Worm (Caenorhabditis elegans) whole organism, L1 larva: ENCODE measurements around the gene F07C6.2.

Source experiments
- C04F5.9 ChIP-seq: sonication (generic microtip); optimal IDR thresholded peaks from 2 replicates; lab custom pipeline; 2016; ENCODE audit warnings: missing genetic modification characterization, missing compliant biosample characterization
- C16A3.4 ChIP-seq: fragments of 150-350 bp; optimal IDR thresholded peaks from 2 replicates; lab custom pipeline; 2014; ENCODE audit warnings: missing biosample characterization, missing genetic modification characterization
- Y116A8C.19 ChIP-seq: sonication (generic microtip); optimal IDR thresholded peaks from 2 replicates; lab custom pipeline; 2016; ENCODE audit warnings: missing compliant biosample characterization, missing genetic modification characterization, borderline replicate concordance
- aha-1 ChIP-seq: fragments of 150-350 bp; optimal IDR thresholded peaks from 2 replicates; lab custom pipeline; 2014; ENCODE audit warnings: missing biosample characterization, missing genetic modification characterization
- ama-1 ChIP-seq: fragments of 150-350 bp; optimal IDR thresholded peaks from 2 replicates; lab custom pipeline; 2014
- ces-1 ChIP-seq: fragments of 150-350 bp; optimal IDR thresholded peaks from 2 replicates; lab custom pipeline; 2014; ENCODE audit warnings: missing biosample characterization, missing genetic modification reagents, missing genetic modification characterization
- efl-1 ChIP-seq, 4 experiments: fragments of 150-350 bp; optimal IDR thresholded peaks in 3 of 4; peaks in 1 of 4; 1 replicate in 1 of 4; 2 replicates in 3 of 4; lab custom pipeline; 2014; ENCODE audit warnings: missing biosample characterization in 2 of 4, missing genetic modification characterization in 2 of 4, missing genetic modification reagents in 2 of 4
- efl-3 ChIP-seq: fragments of 200-800 bp; sonication (Bioruptor generic); optimal IDR thresholded peaks from 2 replicates; lab custom pipeline; 2018; ENCODE audit warnings: mild to moderate bottlenecking, missing genetic modification characterization, missing compliant biosample characterization
- egl-27 ChIP-seq, 2 experiments: fragments of 150-350 bp in 1 of 2; sonication (generic microtip); optimal IDR thresholded peaks; 3 replicates each; lab custom pipeline; 2017 to 2018; ENCODE audit warnings: missing biosample characterization in 2 of 2, missing genetic modification characterization in 2 of 2, missing genetic modification reagents in 2 of 2
- elt-2 ChIP-seq: sonication (generic microtip); optimal IDR thresholded peaks from 2 replicates; lab custom pipeline; 2016; ENCODE audit warnings: missing genetic modification characterization, mild to moderate bottlenecking, inconsistent platforms, missing compliant biosample characterization, missing genetic modification reagents
- fkh-10 ChIP-seq: sonication (generic microtip); optimal IDR thresholded peaks from 2 replicates; lab custom pipeline; 2017; ENCODE audit warnings: missing biosample characterization, missing genetic modification reagents, missing genetic modification characterization
- irx-1 ChIP-seq: sonication (generic microtip); optimal IDR thresholded peaks from 2 replicates; lab custom pipeline; 2016; ENCODE audit warnings: missing genetic modification characterization, missing compliant biosample characterization
- isw-1 ChIP-seq: fragments of 200-800 bp; sonication (Bioruptor generic); IDR thresholded peaks from 2 replicates; pipeline ENCODE4 v1.3.6; 2022; ENCODE audit warnings: missing genetic modification characterization, missing compliant biosample characterization
- lin-13 ChIP-seq: fragments of 150-350 bp; optimal IDR thresholded peaks from 2 replicates; lab custom pipeline; 2014; ENCODE audit warnings: missing biosample characterization, missing genetic modification reagents, missing genetic modification characterization
- lin-14 ChIP-seq: fragments of 200-800 bp; sonication (Bioruptor generic); optimal IDR thresholded peaks from 2 replicates; lab custom pipeline; 2018; ENCODE audit warnings: mild to moderate bottlenecking, missing genetic modification characterization, moderate library complexity, missing compliant biosample characterization
- lin-35 ChIP-seq, 2 experiments: fragments of 150-350 bp; optimal IDR thresholded peaks; 2 replicates each; lab custom pipeline; 2014; ENCODE audit warnings: missing biosample characterization in 2 of 2, missing genetic modification characterization in 2 of 2, missing genetic modification reagents in 2 of 2
- lir-3 ChIP-seq: sonication (generic microtip); optimal IDR thresholded peaks from 2 replicates; lab custom pipeline; 2016; ENCODE audit warnings: mild to moderate bottlenecking, missing genetic modification characterization, moderate library complexity, missing compliant biosample characterization; ENCODE audit not compliant: poor library complexity
- mdl-1 ChIP-seq, 2 experiments: fragments of 150-350 bp; optimal IDR thresholded peaks; 2 replicates each; lab custom pipeline; 2014 to 2017; ENCODE audit warnings: missing biosample characterization in 2 of 2, missing genetic modification characterization in 2 of 2, inconsistent platforms in 1 of 2
- mef-2 ChIP-seq: fragments of 150-350 bp; optimal IDR thresholded peaks from 2 replicates; lab custom pipeline; 2014; ENCODE audit warnings: missing biosample characterization, missing genetic modification characterization
- nhr-11 ChIP-seq: fragments of 150-350 bp; optimal IDR thresholded peaks from 2 replicates; lab custom pipeline; 2014; ENCODE audit warnings: missing biosample characterization, missing genetic modification characterization
- nhr-19 ChIP-seq: fragments of 200-800 bp; sonication (Bioruptor generic); conservative IDR thresholded peaks from 2 replicates; pipeline ENCODE4 v1.3.6; 2022; ENCODE audit warnings: missing genetic modification characterization, missing compliant biosample characterization
- nhr-47 ChIP-seq: sonication (generic microtip); optimal IDR thresholded peaks from 2 replicates; lab custom pipeline; 2016; ENCODE audit warnings: mild to moderate bottlenecking, missing genetic modification characterization, moderate library complexity, missing compliant biosample characterization
- nhr-71 ChIP-seq: sonication (generic microtip); optimal IDR thresholded peaks from 2 replicates; lab custom pipeline; 2016; ENCODE audit warnings: mild to moderate bottlenecking, missing genetic modification characterization, moderate library complexity, missing compliant biosample characterization
- nhr-77 ChIP-seq: fragments of 150-350 bp; optimal IDR thresholded peaks from 2 replicates; lab custom pipeline; 2014; ENCODE audit warnings: missing biosample characterization, missing genetic modification characterization
- nhr-84 ChIP-seq: sonication (generic microtip); optimal IDR thresholded peaks from 2 replicates; lab custom pipeline; 2017; ENCODE audit warnings: missing biosample characterization, missing genetic modification characterization
- nhr-85 ChIP-seq: sonication (generic microtip); peaks from one replicate; lab custom pipeline; 2016; ENCODE audit warnings: missing genetic modification characterization, inconsistent platforms, missing compliant biosample characterization
- nhr-90 ChIP-seq: sonication (generic microtip); optimal IDR thresholded peaks from 2 replicates; lab custom pipeline; 2016; ENCODE audit warnings: mild to moderate bottlenecking, missing genetic modification characterization, missing compliant biosample characterization; ENCODE audit not compliant: poor library complexity
- pax-3 ChIP-seq: fragments of 200-800 bp; sonication (Bioruptor generic); optimal IDR thresholded peaks from 2 replicates; lab custom pipeline; 2018; ENCODE audit warnings: mild to moderate bottlenecking, missing genetic modification characterization, moderate library complexity, missing compliant biosample characterization
- pqm-1 ChIP-seq: sonication (generic microtip); optimal IDR thresholded peaks from 3 replicates; lab custom pipeline; 2017; ENCODE audit warnings: missing biosample characterization, missing genetic modification characterization
- snpc-4 ChIP-seq: fragments of 150-350 bp; optimal IDR thresholded peaks from 2 replicates; lab custom pipeline; 2014; ENCODE audit warnings: missing biosample characterization, missing genetic modification characterization
- snu-23 ChIP-seq: sonication (generic microtip); optimal IDR thresholded peaks from 2 replicates; lab custom pipeline; 2016; ENCODE audit warnings: missing genetic modification characterization, missing compliant biosample characterization
- tbx-2 ChIP-seq: sonication (generic microtip); optimal IDR thresholded peaks from 2 replicates; lab custom pipeline; 2016; ENCODE audit warnings: missing genetic modification characterization, missing compliant biosample characterization
- unc-130 ChIP-seq: fragments of 150-350 bp; optimal IDR thresholded peaks from 2 replicates; lab custom pipeline; 2017; ENCODE audit warnings: missing biosample characterization, missing genetic modification characterization, inconsistent platforms
- zag-1 ChIP-seq: fragments of 150-350 bp; optimal IDR thresholded peaks from 2 replicates; lab custom pipeline; 2014; ENCODE audit warnings: missing biosample characterization, missing genetic modification characterization
- zip-4 ChIP-seq: fragments of 200-800 bp; sonication (Bioruptor generic); optimal IDR thresholded peaks from 2 replicates; lab custom pipeline; 2018; ENCODE audit warnings: mild to moderate bottlenecking, missing genetic modification characterization, moderate library complexity, missing compliant biosample characterization
- ztf-4 ChIP-seq: fragments of 150-350 bp; optimal IDR thresholded peaks from 2 replicates; lab custom pipeline; 2014; ENCODE audit warnings: missing biosample characterization, missing genetic modification characterization

F07C6.2 gene

DNA sequence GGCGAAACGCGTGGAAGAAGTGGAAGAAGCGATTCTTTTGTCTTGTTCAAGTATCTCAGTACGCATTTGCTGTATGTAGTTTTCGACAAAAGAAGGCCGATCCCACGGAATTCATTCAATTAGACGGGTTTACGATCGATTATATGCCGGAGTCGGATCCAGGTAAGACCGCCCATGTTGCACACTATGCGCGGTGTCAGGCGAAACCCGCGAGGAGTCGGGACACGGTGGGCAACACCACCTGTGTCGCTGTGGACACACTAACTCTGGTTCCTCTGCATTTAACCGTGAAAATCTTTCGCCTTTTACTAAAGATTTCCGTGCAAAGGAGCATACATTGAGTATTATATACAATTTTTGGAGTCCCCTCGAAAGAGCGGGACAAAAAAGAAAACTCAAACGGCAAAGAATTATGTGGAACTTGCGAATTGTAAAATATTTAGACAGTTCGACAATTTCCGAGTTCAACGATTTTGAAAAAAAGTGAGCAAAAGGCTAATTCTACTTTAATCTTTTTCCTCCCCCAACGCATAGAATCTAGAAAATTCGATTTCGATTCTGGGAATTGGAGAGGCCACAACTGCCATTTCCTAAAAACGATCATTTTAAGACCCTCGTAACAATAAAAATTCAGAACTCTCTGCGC is 9.0 kb upstream of the F07C6.2 start:
- TF ChIP-seq fkh-10 (GFP tag; lab: Kevin White, UChicago), result no peak
- TF ChIP-seq nhr-85 (tag; lab: Kevin White, UChicago), result no peak
- TF ChIP-seq isw-1, result no peak
- peak; percentile 51 for TF ChIP-seq snpc-4 (tag; lab: Kevin White, UChicago)
- no peak for TF ChIP-seq unc-130 (tag; lab: Kevin White, UChicago)
- no peak for TF ChIP-seq mef-2 (tag; lab: Kevin White, UChicago)
- TF ChIP-seq irx-1, result no peak

DNA sequence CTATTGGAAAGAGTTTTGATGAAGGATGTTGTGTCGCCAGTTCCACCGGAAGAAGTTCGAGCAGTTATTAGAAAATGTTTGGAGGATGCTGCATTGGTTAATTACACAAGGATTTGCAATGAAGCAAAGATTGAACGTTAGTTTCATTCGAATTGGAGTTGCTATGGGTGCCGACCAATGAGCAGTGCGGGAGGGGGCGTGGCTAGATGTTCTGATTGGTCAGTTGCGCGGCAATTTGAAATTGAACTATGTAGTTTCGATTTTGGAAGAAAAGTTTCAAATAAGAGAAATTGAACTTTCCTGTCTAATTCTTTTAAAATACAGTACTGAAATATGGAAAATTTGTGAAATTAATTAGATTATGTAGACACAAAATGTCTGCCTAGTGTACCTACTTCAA is 7.8 kb upstream of the F07C6.2 start:
- TF ChIP-seq nhr-47, result no peak
- no peak for TF ChIP-seq mdl-1 (tag; optimal IDR thresholded peaks at IDR 0.05; lab: Kevin White, UChicago)
- no peak for TF ChIP-seq Y116A8C.19 (tag; lab: Kevin White, UChicago)
- no peak for TF ChIP-seq C16A3.4 (tag; lab: Kevin White, UChicago)
- TF ChIP-seq C04F5.9 (tag; lab: Kevin White, UChicago), result no peak
- no peak for TF ChIP-seq nhr-11 (tag; lab: Kevin White, UChicago)
- TF ChIP-seq nhr-90 (tag; lab: Kevin White, UChicago), result no peak
- no peak for TF ChIP-seq pax-3
- no peak for TF ChIP-seq nhr-84 (tag; lab: Kevin White, UChicago)

DNA sequence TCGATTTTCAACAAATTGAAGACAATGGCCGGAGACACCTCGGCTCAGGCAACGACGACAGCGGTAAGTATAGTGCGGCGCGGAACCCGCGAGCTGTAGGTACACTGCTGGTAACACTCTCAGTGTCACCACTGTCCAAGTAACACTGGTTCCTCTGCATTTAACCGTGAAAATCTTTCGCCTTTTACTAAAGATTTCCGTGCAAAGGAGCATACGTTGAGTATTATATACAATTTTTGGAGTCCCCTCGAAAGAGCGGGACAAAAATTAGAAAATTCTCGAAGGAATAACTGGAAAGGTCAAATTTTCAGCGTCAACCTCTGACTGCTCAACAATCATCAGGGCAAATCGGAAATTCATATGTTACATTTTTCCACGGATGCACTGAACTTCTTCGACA is 5.0 kb upstream of the F07C6.2 start:
- TF ChIP-seq lir-3 (tag; lab: Kevin White, UChicago), result no peak
- peak; percentile 71 for TF ChIP-seq snpc-4 (tag; lab: Kevin White, UChicago)
- TF ChIP-seq, all 84 proteins: peak for 1

DNA sequence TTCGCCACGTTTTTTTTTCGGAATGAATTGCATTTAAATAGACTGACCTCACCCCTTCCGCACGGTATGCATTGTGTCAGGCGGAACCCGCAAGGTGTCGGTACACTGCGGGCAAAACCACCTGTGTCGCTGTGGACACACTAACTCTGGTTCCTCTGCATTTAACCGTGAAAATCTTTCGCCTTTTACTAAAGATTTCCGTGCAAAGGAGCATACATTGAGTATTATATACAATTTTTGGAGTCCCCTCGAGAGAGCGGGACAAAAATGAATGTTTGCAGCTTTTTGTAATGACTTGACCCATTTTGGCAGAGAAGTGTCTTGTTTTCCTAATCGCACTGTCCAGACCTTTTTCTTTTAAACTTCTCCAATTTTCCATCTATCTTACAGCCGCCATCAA is 4.0 kb upstream of the F07C6.2 start:
- TF ChIP-seq elt-2 (tag; lab: Kevin White, UChicago) (peak; percentile 10), nhr-90 (tag; lab: Kevin White, UChicago) (peak; percentile 45), nhr-19 (peak; percentile 29; the same call in 1 of the 2 replicates), efl-1 (optimal IDR thresholded peaks at IDR 0.05; lab: Kevin White, UChicago) (peak in 1 of 2 experiments; percentile 1), efl-1 (GFP tag; optimal IDR thresholded peaks at IDR 0.05 in 1 of 2; lab: Kevin White, UChicago) (peak in 1 of 2 experiments; percentile 32), nhr-47 (peak; percentile 33), snpc-4 (tag; lab: Kevin White, UChicago) (peak; percentile 77), nhr-71 (peak; percentile 21), snu-23 (peak; percentile 0), nhr-85 (tag; lab: Kevin White, UChicago) (peak; percentile 50)

DNA sequence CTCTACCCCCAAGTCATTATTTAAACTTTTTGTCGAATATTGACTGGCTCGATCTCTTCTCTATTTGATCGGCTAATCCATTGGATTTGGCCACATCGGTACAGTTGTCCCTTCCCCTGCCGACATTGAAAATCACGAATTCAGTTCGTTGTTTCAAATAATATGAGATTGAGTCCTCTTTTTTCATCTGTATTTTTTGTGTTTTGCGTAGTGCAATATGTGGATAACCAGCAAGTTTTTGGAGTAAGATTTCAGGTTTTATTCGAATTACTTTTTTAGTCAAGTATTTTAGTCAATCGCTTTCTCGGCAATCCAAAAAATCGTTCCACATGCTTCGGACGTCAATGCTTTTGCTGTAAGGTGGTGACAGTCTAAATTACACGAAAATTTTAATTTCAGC is 1.9 kb upstream of the F07C6.2 start, which contains the start of gene F07C6.3:
Gene F07C6.3, plus strand, starts transcription at position 148 of the 400 bp plus-strand sequence.
- TF ChIP-seq lin-14 (GFP tag; lab: Kevin White, UChicago), result no peak
- no peak for TF ChIP-seq efl-1 (optimal IDR thresholded peaks at IDR 0.05; lab: Kevin White, UChicago)
- peak in 1 of 2 experiments; percentile 18 for TF ChIP-seq efl-1 (GFP tag; optimal IDR thresholded peaks at IDR 0.05 in 1 of 2; lab: Kevin White, UChicago)
- no peak for TF ChIP-seq tbx-2 (tag; lab: Kevin White, UChicago)

DNA sequence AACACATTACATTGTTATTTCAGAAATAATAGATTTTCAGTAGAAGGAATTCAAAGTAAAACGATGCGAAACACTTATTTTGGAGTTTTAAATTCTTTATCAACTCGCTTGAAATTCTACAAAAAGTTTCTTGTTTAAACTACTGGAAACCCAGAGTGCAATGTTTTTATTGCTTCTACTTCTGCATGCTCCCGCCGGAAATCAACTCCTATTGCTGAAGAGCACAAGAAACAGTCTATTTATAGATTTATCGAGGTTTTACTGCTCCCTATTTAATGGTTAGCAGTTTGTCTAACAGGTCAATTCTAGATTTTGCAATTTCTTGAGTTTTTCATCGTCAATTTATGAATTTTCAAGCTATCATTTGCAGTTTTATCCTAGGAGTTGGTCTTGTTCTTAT is 1.5 kb downstream of the F07C6.2 start, which contains the start of gene F07C6.6:
Gene F07C6.6, plus strand, starts transcription at position 301 of the 400 bp plus-strand sequence.
- TF ChIP-seq irx-1 (no peak), ces-1 (GFP tag; lab: Kevin White, UChicago) (no peak), zag-1 (tag; lab: Kevin White, UChicago) (no peak), Y116A8C.19 (tag; lab: Kevin White, UChicago) (no peak), aha-1 (tag; lab: Kevin White, UChicago) (no peak), lin-35 (GFP tag; optimal IDR thresholded peaks at IDR 0.05; lab: Kevin White, UChicago) (no peak), ama-1 (lab: Kevin White, UChicago) (no peak), pqm-1 (no peak), egl-27 (tag; optimal IDR thresholded peaks at IDR 0.05; lab: Kevin White, UChicago) (no peak), ztf-4 (tag; lab: Kevin White, UChicago) (no peak), fkh-10 (GFP tag; lab: Kevin White, UChicago) (no peak), nhr-11 (tag; lab: Kevin White, UChicago) (no peak), zip-4 (no peak), nhr-77 (tag; lab: Kevin White, UChicago) (no peak), efl-1 (optimal IDR thresholded peaks at IDR 0.05; lab: Kevin White, UChicago) (no peak), efl-1 (GFP tag; optimal IDR thresholded peaks at IDR 0.05 in 1 of 2; lab: Kevin White, UChicago) (no peak), lir-3 (tag; lab: Kevin White, UChicago) (no peak), lin-13 (GFP tag; lab: Kevin White, UChicago) (no peak), pax-3 (no peak), efl-3 (GFP tag; lab: Kevin White, UChicago) (no peak)
